Worm (Caenorhabditis elegans): ENCODE measurements around the gene W03H9.1.

ce11 chrII:14187456-14187855, 37.5 kb upstream of the W03H9.1 start:
- TF ChIP-seq ceh-8 (GFP tag; optimal IDR thresholded peaks at IDR 0.05) (no peak), unc-62 (GFP tag; optimal IDR thresholded peaks at IDR 0.05) (no peak)
